Worm (Caenorhabditis elegans) whole organism, midembryonic: ENCODE results near the gene sru-30.

Experiments
- T22C8.4 ChIP-seq: fragments of 200-800 bp; sonication (Bioruptor generic); IDR thresholded peaks from 2 replicates; pipeline ENCODE4 v1.3.6; 2022; ENCODE audit warnings: missing genetic modification characterization, missing compliant biosample characterization
- cog-1 ChIP-seq: sonication (generic microtip); optimal IDR thresholded peaks from 2 replicates; lab custom pipeline; 2016; ENCODE audit warnings: missing genetic modification characterization, missing compliant biosample characterization
- flt-1 ChIP-seq: fragments of 200-800 bp; sonication (Bioruptor generic); IDR thresholded peaks from 2 replicates; pipeline ENCODE4 v1.3.6; 2022; ENCODE audit warnings: missing genetic modification characterization, missing compliant biosample characterization
- klf-2 ChIP-seq: fragments of 200-800 bp; sonication (Bioruptor generic); conservative IDR thresholded peaks from 2 replicates; pipeline ENCODE4 v1.3.6; 2022; ENCODE audit warnings: missing genetic modification reagents, missing genetic modification characterization, missing compliant biosample characterization
- med-1 ChIP-seq: sonication (generic microtip); optimal IDR thresholded peaks from 2 replicates; lab custom pipeline; 2017; ENCODE audit warnings: missing genetic modification characterization, mild to moderate bottlenecking, missing compliant biosample characterization, antibody characterized with exemption, missing genetic modification reagents; ENCODE audit not compliant: insufficient read depth
- ref-1 ChIP-seq: fragments of 200-800 bp; sonication (Bioruptor generic); conservative IDR thresholded peaks from 2 replicates; pipeline ENCODE4 v1.3.6; 2022; ENCODE audit warnings: missing genetic modification reagents, missing genetic modification characterization, missing compliant biosample characterization
- tab-1 ChIP-seq: fragments of 200-800 bp; sonication (Bioruptor generic); IDR thresholded peaks from 2 replicates; pipeline ENCODE4 v1.3.6; 2022; ENCODE audit warnings: missing genetic modification characterization, missing compliant biosample characterization
- ztf-23 ChIP-seq: fragments of 200-800 bp; sonication (Bioruptor generic); IDR thresholded peaks from 2 replicates; pipeline ENCODE4 v1.3.6; 2022; ENCODE audit warnings: missing genetic modification reagents, missing genetic modification characterization, missing compliant biosample characterization
- ztf-29 ChIP-seq: fragments of 200-800 bp; sonication (Bioruptor generic); IDR thresholded peaks from 2 replicates; pipeline ENCODE4 v1.3.6; 2022; ENCODE audit warnings: missing genetic modification reagents, missing genetic modification characterization, missing compliant biosample characterization

ce11 chrV:9771311-9771710, 42.3 kb upstream of the sru-30 start:
- no peak for TF ChIP-seq flt-1
- TF ChIP-seq tab-1 (GFP tag; lab: Robert Waterston, UW): no peak
- no peak for TF ChIP-seq ztf-23 (GFP tag; lab: Robert Waterston, UW)
- TF ChIP-seq cog-1 (tag; lab: Kevin White, UChicago): no peak
- no peak for TF ChIP-seq ztf-29 (GFP tag; lab: Robert Waterston, UW)
- TF ChIP-seq T22C8.4 (GFP tag; lab: Robert Waterston, UW): no peak
- no peak for TF ChIP-seq klf-2 (GFP tag; lab: Robert Waterston, UW)
- TF ChIP-seq med-1 (GFP tag; lab: Kevin White, UChicago): no peak
- no peak for TF ChIP-seq ref-1
